Worm (Caenorhabditis elegans) whole organism, L2 larva: ENCODE results near the gene K03H1.12.

ENCODE experiments used
- F13H6.1 ChIP-seq: sonication (generic microtip); optimal IDR thresholded peaks from 2 replicates; lab custom pipeline; 2016; ENCODE audit warnings: missing genetic modification characterization, missing compliant biosample characterization
- ama-1 ChIP-seq: fragments of 150-350 bp; optimal IDR thresholded peaks from 2 replicates; lab custom pipeline; 2018; ENCODE audit warnings: inconsistent platforms
- ceh-16 ChIP-seq: fragments of 150-350 bp; optimal IDR thresholded peaks from 2 replicates; lab custom pipeline; 2014; ENCODE audit warnings: missing biosample characterization, missing genetic modification characterization
- dmd-4 ChIP-seq: sonication (generic microtip); optimal IDR thresholded peaks from 2 replicates; lab custom pipeline; 2017; ENCODE audit warnings: missing biosample characterization, missing genetic modification characterization
- elt-3 ChIP-seq: sonication (generic microtip); optimal IDR thresholded peaks from 2 replicates; lab custom pipeline; 2017; ENCODE audit warnings: missing biosample characterization, missing genetic modification characterization
- fos-1 ChIP-seq: fragments of 150-350 bp; optimal IDR thresholded peaks from 2 replicates; lab custom pipeline; 2014; ENCODE audit warnings: missing biosample characterization, missing genetic modification characterization
- gmeb-1 ChIP-seq: fragments of 150-350 bp; optimal IDR thresholded peaks from 2 replicates; lab custom pipeline; 2014; ENCODE audit warnings: missing biosample characterization, missing genetic modification characterization
- lin-39 ChIP-seq: fragments of 150-350 bp; optimal IDR thresholded peaks from 2 replicates; lab custom pipeline; 2014; ENCODE audit warnings: missing biosample characterization, missing genetic modification reagents, missing genetic modification characterization
- nhr-21 ChIP-seq: fragments of 150-350 bp; optimal IDR thresholded peaks from 2 replicates; lab custom pipeline; 2014; ENCODE audit warnings: missing biosample characterization, missing genetic modification characterization
- skn-1 ChIP-seq: sonication (generic microtip); optimal IDR thresholded peaks from 2 replicates; lab custom pipeline; 2017; ENCODE audit warnings: missing biosample characterization, missing genetic modification characterization
- unc-62 ChIP-seq: fragments of 150-350 bp; optimal IDR thresholded peaks from 2 replicates; lab custom pipeline; 2014; ENCODE audit warnings: missing biosample characterization, missing genetic modification reagents, missing genetic modification characterization
- ztf-1 ChIP-seq: fragments of 200-800 bp; sonication (Bioruptor generic); conservative IDR thresholded peaks from 2 replicates; pipeline ENCODE4 v1.3.6; 2022; ENCODE audit warnings: missing genetic modification characterization, missing compliant biosample characterization

- no peak for TF ChIP-seq elt-3 (tag; lab: Kevin White, UChicago)
- TF ChIP-seq skn-1, result no peak
- no peak for TF ChIP-seq nhr-21
- no peak for TF ChIP-seq lin-39 (tag; lab: Kevin White, UChicago)
- TF ChIP-seq F13H6.1, result no peak
- TF ChIP-seq ztf-1 (GFP tag; lab: Robert Waterston, UW), result no peak
- no peak for TF ChIP-seq fos-1 (tag; lab: Kevin White, UChicago)
- TF ChIP-seq dmd-4 (tag; lab: Kevin White, UChicago), result no peak
- no peak for TF ChIP-seq ceh-16 (tag; lab: Kevin White, UChicago)
- TF ChIP-seq ama-1 (lab: Kevin White, UChicago), result no peak
- no peak for TF ChIP-seq gmeb-1 (tag; lab: Kevin White, UChicago)
- no peak for TF ChIP-seq unc-62 (GFP tag; lab: Kevin White, UChicago)
Observed at ce11 chrIII:9899720-9900119, 41.7 kb upstream of the K03H1.12 start.
